Worm (Caenorhabditis elegans) whole organism, L4/young adult: ENCODE results near the gene nlp-30.

Experiments
- W03F9.2 ChIP-seq: fragments of 150-350 bp; optimal IDR thresholded peaks from 2 replicates; lab custom pipeline; 2014; ENCODE audit warnings: missing biosample characterization, missing genetic modification characterization
- dao-5 ChIP-seq: sonication (generic microtip); optimal IDR thresholded peaks from 2 replicates; lab custom pipeline; 2016; ENCODE audit warnings: missing genotype, missing genetic modification characterization, moderate library complexity, missing compliant biosample characterization

ce11 chrV:3963715-3964114 is 18.1 kb upstream of the nlp-30 start, which contains the start of gene cyp-34A7:
- TF ChIP-seq dao-5 (tag; lab: Kevin White, UChicago) = no peak
- TF ChIP-seq W03F9.2 (tag; lab: Kevin White, UChicago) = no peak
